Worm (Caenorhabditis elegans): ENCODE measurements around the gene F10G2.2.
"Not testable (repeated sequence)": the region's sequence is repeated elsewhere in the genome, so short reads cannot be mapped to it uniquely, and the experiment has no call there.

DNA sequence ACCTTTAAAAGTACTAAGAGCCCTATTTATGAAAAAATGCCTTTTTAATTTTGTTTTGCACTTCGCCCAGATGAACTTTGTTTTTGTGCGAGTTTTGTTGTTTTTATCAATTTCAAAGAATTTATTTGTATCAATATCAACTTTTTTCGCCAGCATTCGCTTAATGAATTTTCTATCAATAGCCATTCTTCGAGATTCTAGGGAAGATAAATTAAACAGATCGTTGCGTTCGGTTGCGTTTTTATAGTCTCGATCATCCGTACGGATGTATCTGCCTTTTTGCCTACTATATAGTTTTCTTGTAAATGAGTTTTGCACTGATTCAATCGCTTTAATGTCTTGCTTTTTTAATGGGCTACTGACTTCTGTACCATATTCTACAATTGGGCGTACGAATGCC lies 14.5 kb downstream of the F10G2.2 start, which contains the start of gene nhr-147:
- not testable (repeated sequence) for TF ChIP-seq flt-1 (GFP tag; IDR thresholded peaks at IDR 0.05); ceh-36 (tag; optimal IDR thresholded peaks at IDR 0.05); hmg-4 (GFP tag; optimal IDR thresholded peaks at IDR 0.05); ama-1 (optimal IDR thresholded peaks at IDR 0.05); ceh-13 (GFP tag; optimal IDR thresholded peaks at IDR 0.05); sea-1 (GFP tag; conservative IDR thresholded peaks at IDR 0.05); scrt-1 (GFP tag; IDR thresholded peaks at IDR 0.05); aly-1 (tag; optimal IDR thresholded peaks at IDR 0.05); hnd-1 (tag; optimal IDR thresholded peaks at IDR 0.05); B0310.2 (tag; optimal IDR thresholded peaks at IDR 0.05); tra-4 (tag; optimal IDR thresholded peaks at IDR 0.05); F13C5.2 (tag; optimal IDR thresholded peaks at IDR 0.05); tbx-37 (GFP tag; conservative IDR thresholded peaks at IDR 0.05)
